Worm (Caenorhabditis elegans): Measurements from ENCODE around the gene clec-226.
A peak's percentile ranks its signal among the peaks of the same experiment; 100 is the strongest.

clec-226 gene

DNA sequence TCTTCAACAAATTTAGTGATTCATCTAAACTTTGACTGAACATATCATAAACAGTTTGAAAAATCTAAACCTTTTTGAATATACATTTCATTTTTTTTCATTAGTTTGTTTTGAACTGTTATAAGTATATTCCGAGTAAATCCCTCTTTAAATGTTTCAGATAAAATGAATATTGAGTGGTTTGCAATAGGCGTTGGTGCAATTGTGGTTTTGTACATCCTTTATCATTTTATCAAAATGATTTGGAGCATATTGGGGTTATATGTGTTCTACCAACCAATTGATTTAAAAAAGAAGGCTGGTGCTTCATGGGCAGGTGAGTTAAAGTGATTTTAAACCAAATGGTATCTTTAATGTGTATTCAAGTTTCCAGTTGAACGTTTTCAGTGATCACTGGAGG, 42.3 kb upstream of the clec-226 start, which contains the start of gene stdh-3:
TSS of gene stdh-3 (plus strand) at position 166 of the 400 bp plus-strand sequence.
- no peak for TF ChIP-seq dox-1 (GFP tag; IDR thresholded peaks at IDR 0.05)
- no peak for TF ChIP-seq pha-4 (tag; optimal IDR thresholded peaks at IDR 0.05)

DNA sequence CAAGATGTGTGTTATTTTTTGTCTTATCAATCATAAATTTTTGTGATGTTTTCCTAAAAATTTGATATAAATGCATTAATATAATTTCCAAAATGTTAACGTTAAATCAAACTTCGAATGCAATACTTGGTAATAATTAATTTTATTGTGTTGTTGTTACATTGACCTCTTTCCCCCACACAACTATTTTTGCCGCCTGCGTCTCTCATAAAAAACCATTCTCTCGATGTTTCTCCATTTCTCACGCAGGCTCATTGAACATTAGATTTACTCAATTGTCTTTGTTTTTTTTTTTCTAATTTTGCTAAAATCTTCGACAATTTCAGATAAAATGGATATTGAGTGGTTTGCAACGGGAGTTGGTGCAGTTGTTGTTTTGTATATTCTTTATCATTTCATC, 40.6 kb upstream of the clec-226 start, which contains the start of gene stdh-1:
TSS of gene stdh-1 (plus strand) at position 327 of the 400 bp plus-strand sequence.
- TF ChIP-seq F52B5.7 (tag; optimal IDR thresholded peaks at IDR 0.05) (no peak), hmg-1.2 (GFP tag; IDR thresholded peaks at IDR 0.05) (peak; percentile 62; the same call in 1 of the 2 replicates), nhr-80 (tag; optimal IDR thresholded peaks at IDR 0.05) (peak; percentile 6)

DNA sequence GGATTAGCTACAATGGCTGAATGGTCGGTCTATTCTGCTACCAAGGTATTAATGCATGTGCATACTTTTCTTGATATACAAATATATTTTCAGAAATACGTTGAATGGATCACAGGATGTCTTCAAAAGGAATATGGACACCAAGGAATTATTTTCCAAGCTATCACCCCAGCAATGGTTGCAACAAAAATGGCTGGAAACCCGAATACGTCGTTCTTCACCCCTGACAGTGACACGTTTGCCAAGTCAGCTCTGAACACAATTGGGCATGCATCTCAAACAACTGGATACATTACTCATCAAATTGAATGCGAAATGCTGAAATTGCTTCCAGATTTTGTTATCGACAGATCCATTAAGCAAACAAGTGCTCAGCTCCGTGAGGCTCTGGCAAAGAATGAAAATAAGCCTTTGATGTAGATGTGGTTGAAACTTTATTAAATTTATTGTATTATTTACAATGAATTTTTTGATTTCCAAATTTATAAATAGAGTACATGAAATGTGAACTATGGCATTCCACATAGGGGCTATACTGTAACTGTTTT, 39.1 kb upstream of the clec-226 start:
- TF ChIP-seq ztf-18 (tag; optimal IDR thresholded peaks at IDR 0.05) (no peak), dpff-1 (tag; optimal IDR thresholded peaks at IDR 0.05) (no peak), nhr-27 (tag; optimal IDR thresholded peaks at IDR 0.05) (no peak), egl-44 (GFP tag; IDR thresholded peaks at IDR 0.05) (peak; percentile 77), hmg-1.2 (GFP tag; IDR thresholded peaks at IDR 0.05) (peak; percentile 56), tbp1 (GFP tag; optimal IDR thresholded peaks at IDR 0.05) (peak; percentile 71), ceh-91 (GFP tag; IDR thresholded peaks at IDR 0.05) (no peak), madf-6 (GFP tag; IDR thresholded peaks at IDR 0.05) (no peak; the same call in 1 of the 2 replicates), F57A8.1 (GFP tag; optimal IDR thresholded peaks at IDR 0.05) (no peak), ztf-26 (tag; optimal IDR thresholded peaks at IDR 0.05) (peak; percentile 86), hrde-1 (tag; optimal IDR thresholded peaks at IDR 0.05; ENCODE audit: borderline replicate concordance) (no peak), Y95B8A.8 (GFP tag; IDR thresholded peaks at IDR 0.05) (peak; percentile 88), ZK185.1 (tag; optimal IDR thresholded peaks at IDR 0.05; ENCODE audit: poor library complexity, severe bottlenecking) (peak; percentile 78), attf-6 (GFP tag; IDR thresholded peaks at IDR 0.05) (peak; percentile 71), F52B5.7 (tag; optimal IDR thresholded peaks at IDR 0.05) (peak; percentile 92), atf-7 (tag; optimal IDR thresholded peaks at IDR 0.05) (peak; percentile 90), gei-17 (GFP tag; optimal IDR thresholded peaks at IDR 0.05) (peak; percentile 76), K12H6.12 (tag; optimal IDR thresholded peaks at IDR 0.05) (peak; percentile 55), lin-40 (tag; optimal IDR thresholded peaks at IDR 0.05) (peak; percentile 22), ztf-28 (GFP tag; IDR thresholded peaks at IDR 0.05) (0 out of 2 replicates have a peak, but pooled peaks have one; percentile 75), ceh-27 (GFP tag; optimal IDR thresholded peaks at IDR 0.05) (peak; percentile 41), egrh-3 (GFP tag; IDR thresholded peaks at IDR 0.05) (no peak), zim-3 (tag; optimal IDR thresholded peaks at IDR 0.05) (peak; percentile 16), ztf-22 (GFP tag; optimal IDR thresholded peaks at IDR 0.05) (peak; percentile 76), ceh-79 (tag; optimal IDR thresholded peaks at IDR 0.05) (no peak), chd-7 (tag; optimal IDR thresholded peaks at IDR 0.05) (peak; percentile 92), ztf-3 (GFP tag; optimal IDR thresholded peaks at IDR 0.05) (peak; percentile 47), hmg-20 (GFP tag; IDR thresholded peaks at IDR 0.05) (peak; percentile 62; the same call in 1 of the 2 replicates), pbrm-1 (GFP tag; IDR thresholded peaks at IDR 0.05) (peak; percentile 61; the same call in 1 of the 2 replicates), madf-10 (tag; optimal IDR thresholded peaks at IDR 0.05) (peak; percentile 64), C06A6.2 (GFP tag; conservative IDR thresholded peaks at IDR 0.05) (peak; percentile 74), ets-4 (GFP tag; optimal IDR thresholded peaks at IDR 0.05) (peak; percentile 81), rec-8 (tag; optimal IDR thresholded peaks at IDR 0.05) (no peak), nhr-120 (GFP tag; IDR thresholded peaks at IDR 0.05) (no peak), T07F8.4 (tag; optimal IDR thresholded peaks at IDR 0.05) (no peak), sptf-2 (GFP tag; optimal IDR thresholded peaks at IDR 0.05) (no peak), F22D6.2 (tag; optimal IDR thresholded peaks at IDR 0.05) (peak; percentile 56), akir-1 (GFP tag; optimal IDR thresholded peaks at IDR 0.05) (no peak), sea-2 (GFP tag; IDR thresholded peaks at IDR 0.05) (peak; percentile 22; the same call in 1 of the 2 replicates), mel-28 (tag; optimal IDR thresholded peaks at IDR 0.05; ENCODE audit: borderline replicate concordance) (peak; percentile 88), F39B2.1 (GFP tag; IDR thresholded peaks at IDR 0.05) (no peak)

Data from whole organism, young adult.